Worm (Caenorhabditis elegans): ENCODE results near the gene K07H8.12.

- TF ChIP-seq lsy-2 (tag; optimal IDR thresholded peaks at IDR 0.05) = no peak
- TF ChIP-seq nhr-77 (tag; optimal IDR thresholded peaks at IDR 0.05) = no peak
- no peak for TF ChIP-seq nhr-12 (tag; optimal IDR thresholded peaks at IDR 0.05)
These were observed 14.7 kb upstream of the K07H8.12 start, which contains the start of gene K07H8.2 for ce11 chrIV:8291232-8291631.
